Worm (Caenorhabditis elegans) whole organism, late embryonic: ENCODE data around the gene C15C8.5.

Experiments used
- F13H6.1 ChIP-seq: sonication (generic microtip); optimal IDR thresholded peaks from 2 replicates; lab custom pipeline; 2016; ENCODE audit warnings: missing genetic modification characterization, missing compliant biosample characterization
- K09A11.1 ChIP-seq: sonication (generic microtip); optimal IDR thresholded peaks from 2 replicates; lab custom pipeline; 2017; ENCODE audit warnings: antibody characterized with exemption, mild to moderate bottlenecking, missing genetic modification characterization, missing compliant biosample characterization; ENCODE audit not compliant: insufficient read depth
- T23F11.4 ChIP-seq: fragments of 200-800 bp; sonication (Bioruptor generic); optimal IDR thresholded peaks from 2 replicates; lab custom pipeline; 2018; ENCODE audit warnings: mild to moderate bottlenecking, missing genetic modification characterization, missing compliant biosample characterization
- ama-1 ChIP-seq: fragments of 150-350 bp; optimal IDR thresholded peaks from 2 replicates; lab custom pipeline; 2014
- ceh-18 ChIP-seq: sonication (generic microtip); optimal IDR thresholded peaks from 2 replicates; lab custom pipeline; 2016; ENCODE audit warnings: missing genetic modification characterization, missing compliant biosample characterization
- ceh-19 ChIP-seq: fragments of 200-800 bp; sonication (Bioruptor generic); optimal IDR thresholded peaks from 2 replicates; lab custom pipeline; 2018; ENCODE audit warnings: mild to moderate bottlenecking, missing genetic modification characterization, missing compliant biosample characterization
- ceh-2 ChIP-seq: sonication (generic microtip); optimal IDR thresholded peaks from 2 replicates; lab custom pipeline; 2016; ENCODE audit warnings: missing genotype, missing genetic modification characterization, missing compliant biosample characterization
- ceh-30 ChIP-seq: fragments of 150-350 bp; optimal IDR thresholded peaks from 2 replicates; lab custom pipeline; 2014; ENCODE audit warnings: missing biosample characterization, missing genetic modification characterization
- ceh-31 ChIP-seq: sonication (generic microtip); optimal IDR thresholded peaks from 2 replicates; lab custom pipeline; 2016; ENCODE audit warnings: missing genetic modification characterization, missing compliant biosample characterization
- ceh-34 ChIP-seq: sonication (generic microtip); optimal IDR thresholded peaks from 2 replicates; lab custom pipeline; 2016; ENCODE audit warnings: mild to moderate bottlenecking, missing genetic modification characterization, missing compliant biosample characterization
- ceh-9 ChIP-seq: sonication (generic microtip); optimal IDR thresholded peaks from 2 replicates; lab custom pipeline; 2016; ENCODE audit warnings: mild to moderate bottlenecking, missing genetic modification characterization, inconsistent platforms, missing compliant biosample characterization
- che-1 ChIP-seq: sonication (generic microtip); optimal IDR thresholded peaks from 2 replicates; lab custom pipeline; 2016; ENCODE audit warnings: mild to moderate bottlenecking, missing genetic modification characterization, missing compliant biosample characterization
- ets-4 ChIP-seq: sonication (generic microtip); optimal IDR thresholded peaks from 2 replicates; lab custom pipeline; 2016; ENCODE audit warnings: missing genetic modification characterization, missing compliant biosample characterization
- fax-1 ChIP-seq: sonication (generic microtip); optimal IDR thresholded peaks from 2 replicates; lab custom pipeline; 2016; ENCODE audit warnings: missing genotype, missing genetic modification characterization, missing compliant biosample characterization
- fkh-10 ChIP-seq: fragments of 150-350 bp; optimal IDR thresholded peaks from 2 replicates; lab custom pipeline; 2014; ENCODE audit warnings: missing biosample characterization, missing genetic modification reagents, missing genetic modification characterization
- fkh-6 ChIP-seq: sonication (generic microtip); optimal IDR thresholded peaks from 2 replicates; lab custom pipeline; 2016; ENCODE audit warnings: missing genetic modification characterization, missing compliant biosample characterization
- hlh-13 ChIP-seq: fragments of 200-800 bp; sonication (Bioruptor generic); optimal IDR thresholded peaks from 2 replicates; lab custom pipeline; 2018; ENCODE audit warnings: mild to moderate bottlenecking, missing genetic modification characterization, missing compliant biosample characterization
- hlh-15 ChIP-seq: sonication (generic microtip); optimal IDR thresholded peaks from 2 replicates; lab custom pipeline; 2016; ENCODE audit warnings: missing genetic modification characterization, missing compliant biosample characterization
- hlh-30 ChIP-seq: sonication (generic microtip); optimal IDR thresholded peaks from 2 replicates; lab custom pipeline; 2017; ENCODE audit warnings: antibody characterized with exemption, missing genetic modification characterization, missing compliant biosample characterization; ENCODE audit not compliant: insufficient read depth
- lin-11 ChIP-seq: fragments of 200-800 bp; sonication (Bioruptor generic); optimal IDR thresholded peaks from 2 replicates; lab custom pipeline; 2018; ENCODE audit warnings: mild to moderate bottlenecking, missing genetic modification characterization, missing compliant biosample characterization
- madf-2 ChIP-seq: sonication (generic microtip); optimal IDR thresholded peaks from 2 replicates; lab custom pipeline; 2017; ENCODE audit warnings: missing genetic modification characterization, missing compliant biosample characterization
- nfya-1 ChIP-seq: sonication (generic microtip); optimal IDR thresholded peaks from 2 replicates; lab custom pipeline; 2017; ENCODE audit warnings: missing genetic modification characterization, mild to moderate bottlenecking, missing compliant biosample characterization, antibody characterized with exemption, moderate library complexity
- nhr-232 ChIP-seq: sonication (generic microtip); optimal IDR thresholded peaks from 2 replicates; lab custom pipeline; 2016; ENCODE audit warnings: missing genetic modification characterization, missing compliant biosample characterization
- npax-4 ChIP-seq: sonication (generic microtip); optimal IDR thresholded peaks from 2 replicates; lab custom pipeline; 2016; ENCODE audit warnings: missing genetic modification characterization, missing compliant biosample characterization
- pag-3 ChIP-seq: sonication (generic microtip); optimal IDR thresholded peaks from 2 replicates; lab custom pipeline; 2016; ENCODE audit warnings: missing compliant biosample characterization, missing genetic modification characterization, borderline replicate concordance
- pat-9 ChIP-seq: fragments of 200-800 bp; sonication (Bioruptor generic); optimal IDR thresholded peaks from 2 replicates; lab custom pipeline; 2018; ENCODE audit warnings: mild to moderate bottlenecking, missing genetic modification characterization, moderate library complexity, missing compliant biosample characterization
- pqm-1 ChIP-seq: sonication (generic microtip); optimal IDR thresholded peaks from 2 replicates; lab custom pipeline; 2016; ENCODE audit warnings: missing genetic modification characterization, missing compliant biosample characterization
- ref-2 ChIP-seq: sonication (generic microtip); optimal IDR thresholded peaks from 2 replicates; lab custom pipeline; 2016; ENCODE audit warnings: missing genetic modification characterization, missing compliant biosample characterization
- rnt-1 ChIP-seq: sonication (generic microtip); optimal IDR thresholded peaks from 2 replicates; lab custom pipeline; 2016; ENCODE audit warnings: missing genetic modification characterization, missing compliant biosample characterization
- sox-2 ChIP-seq: fragments of 200-800 bp; sonication (Bioruptor generic); IDR thresholded peaks from 2 replicates; pipeline ENCODE4 v1.3.6; 2022; ENCODE audit warnings: missing genetic modification reagents, missing genetic modification characterization, missing compliant biosample characterization
- sox-4 ChIP-seq: sonication (generic microtip); optimal IDR thresholded peaks from 2 replicates; lab custom pipeline; 2017; ENCODE audit warnings: mild to moderate bottlenecking, missing genetic modification characterization, inconsistent platforms, missing compliant biosample characterization
- syd-9 ChIP-seq: sonication (generic microtip); optimal IDR thresholded peaks from 2 replicates; lab custom pipeline; 2016; ENCODE audit warnings: mild to moderate bottlenecking, missing genetic modification characterization, moderate library complexity, missing compliant biosample characterization
- tbx-7 ChIP-seq: sonication (generic microtip); optimal IDR thresholded peaks from 2 replicates; lab custom pipeline; 2016; ENCODE audit warnings: missing genotype, missing genetic modification characterization, missing compliant biosample characterization
- unc-42 ChIP-seq: sonication (generic microtip); optimal IDR thresholded peaks from 2 replicates; lab custom pipeline; 2016; ENCODE audit warnings: missing genotype, missing genetic modification characterization, missing compliant biosample characterization
- unc-86 ChIP-seq: sonication (generic microtip); optimal IDR thresholded peaks from 2 replicates; lab custom pipeline; 2016; ENCODE audit warnings: missing genetic modification characterization, missing compliant biosample characterization
- zip-5 ChIP-seq: sonication (generic microtip); optimal IDR thresholded peaks from 2 replicates; lab custom pipeline; 2016; ENCODE audit warnings: missing genetic modification characterization, missing compliant biosample characterization
- ztf-16 ChIP-seq: sonication (generic microtip); optimal IDR thresholded peaks from 2 replicates; lab custom pipeline; 2017; ENCODE audit warnings: missing genetic modification characterization, missing compliant biosample characterization

Gene C15C8.5

DNA sequence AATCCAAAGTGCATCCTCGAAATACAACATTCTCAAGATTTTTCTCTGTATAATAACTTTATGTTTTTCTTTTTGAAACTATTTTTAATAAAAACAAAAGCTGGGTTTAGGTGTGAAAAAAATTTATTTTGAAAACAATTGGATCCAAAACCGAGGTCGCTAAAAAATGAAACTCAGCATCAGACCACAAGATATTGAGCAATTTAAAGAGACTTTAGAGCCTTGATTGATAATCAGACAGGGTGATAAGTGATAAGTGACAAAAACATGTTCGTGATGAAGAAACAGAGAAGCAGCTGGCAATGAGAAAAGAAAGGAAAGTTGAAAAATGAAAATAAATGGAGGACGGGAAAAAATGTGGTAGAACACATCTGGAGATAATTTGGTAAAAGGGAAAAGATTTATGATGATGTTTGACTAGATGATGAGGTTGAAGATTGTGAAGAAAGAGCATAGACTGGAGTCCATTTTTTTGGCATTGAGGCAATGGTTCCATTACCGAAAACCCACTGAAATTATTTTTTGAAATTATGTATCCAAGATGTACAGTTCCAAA is 3.8 kb downstream of the C15C8.5 start, which contains the start of gene C15C8.6:
Gene C15C8.6, minus strand, starts transcription at position 51 of the 556 bp plus-strand sequence.
- TF ChIP-seq K09A11.1 (tag; lab: Kevin White, UChicago) (no peak), lin-11 (no peak), ceh-31 (tag; lab: Kevin White, UChicago) (no peak), ceh-19 (no peak), unc-86 (tag; lab: Kevin White, UChicago) (no peak), ref-2 (tag; lab: Kevin White, UChicago) (no peak), sox-2 (GFP tag; lab: Robert Waterston, UW) (no peak), rnt-1 (tag; lab: Kevin White, UChicago) (no peak), ceh-18 (no peak), zip-5 (no peak), pag-3 (tag; lab: Kevin White, UChicago) (no peak), ceh-34 (tag; lab: Kevin White, UChicago) (no peak), T23F11.4 (no peak), nfya-1 (tag; lab: Kevin White, UChicago) (no peak)
- TF ChIP-seq, all 69 proteins: peak for 0

DNA sequence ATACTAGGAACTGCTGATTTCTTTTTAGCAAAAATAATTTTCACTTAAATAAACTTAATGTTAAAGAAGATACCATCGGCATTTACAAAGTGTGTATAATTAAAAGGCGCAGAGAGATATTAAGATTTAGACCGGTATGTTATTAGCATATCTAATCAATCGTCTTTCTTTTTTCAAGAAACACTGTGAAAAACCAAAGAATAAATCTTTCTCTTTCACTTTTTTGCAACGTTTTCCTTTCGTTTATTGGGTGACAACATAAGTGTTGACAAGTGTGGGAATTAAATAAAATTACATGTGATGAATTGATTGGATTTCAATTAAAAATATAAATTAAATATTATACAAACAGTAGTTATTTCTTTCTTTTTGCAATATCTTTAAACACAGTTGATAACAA is 4.6 kb downstream of the C15C8.5 start, which contains the start of gene C15C8.8:
Gene C15C8.8, minus strand, starts transcription at position 101 of the 400 bp plus-strand sequence.
- TF ChIP-seq npax-4 (no peak), ceh-30 (no peak)
- TF ChIP-seq, all 69 proteins: peak for 0

DNA sequence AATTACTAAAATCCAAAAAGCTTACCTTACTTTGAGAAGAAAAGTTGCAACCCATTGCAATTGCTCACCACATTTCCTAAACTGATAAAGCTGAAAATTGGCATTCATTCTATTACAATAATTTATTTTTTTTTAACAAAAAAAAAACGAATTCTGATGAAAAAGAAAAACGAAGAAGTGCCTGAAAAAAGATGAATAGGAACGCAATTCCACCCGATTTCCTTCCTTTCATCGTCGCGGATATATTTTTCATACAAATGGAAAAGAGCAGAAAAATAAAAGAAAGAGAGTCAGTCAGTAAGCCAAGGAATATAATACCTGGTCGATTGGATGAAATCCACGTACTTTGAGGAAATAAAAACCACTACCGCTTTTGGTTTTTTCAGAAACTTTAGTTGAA is 7.0 kb downstream of the C15C8.5 start, which contains the start of gene gpa-13:
Gene gpa-13, minus strand, starts transcription at position 101 of the 400 bp plus-strand sequence.
- no peak for TF ChIP-seq ceh-2 (tag; lab: Kevin White, UChicago)
- no peak for TF ChIP-seq fkh-10
- TF ChIP-seq unc-42 (tag; lab: Kevin White, UChicago), result no peak
- no peak for TF ChIP-seq tbx-7
- TF ChIP-seq fax-1, result no peak
- TF ChIP-seq pat-9 (tag; lab: Kevin White, UChicago), result no peak
- TF ChIP-seq ets-4 (tag; lab: Kevin White, UChicago), result no peak
- TF ChIP-seq K09A11.1 (tag; lab: Kevin White, UChicago), result no peak
- no peak for TF ChIP-seq fkh-6 (tag; lab: Kevin White, UChicago)
- no peak for TF ChIP-seq F13H6.1 (tag; lab: Kevin White, UChicago)
- no peak for TF ChIP-seq hlh-30
- no peak for TF ChIP-seq ceh-9 (tag; lab: Kevin White, UChicago)
- no peak for TF ChIP-seq nhr-232 (tag; lab: Kevin White, UChicago)
- no peak for TF ChIP-seq ama-1 (lab: Kevin White, UChicago)
- TF ChIP-seq ceh-34 (tag; lab: Kevin White, UChicago), result no peak
- no peak for TF ChIP-seq zip-5
- TF ChIP-seq sox-4 (tag; lab: Kevin White, UChicago), result no peak

- TF ChIP-seq ceh-19 (no peak), syd-9 (tag; lab: Kevin White, UChicago) (no peak), ztf-16 (no peak), madf-2 (tag; lab: Kevin White, UChicago) (no peak), ceh-34 (tag; lab: Kevin White, UChicago) (no peak), F13H6.1 (tag; lab: Kevin White, UChicago) (no peak), fkh-10 (no peak), hlh-15 (tag; lab: Kevin White, UChicago) (no peak), ama-1 (lab: Kevin White, UChicago) (no peak), fkh-6 (tag; lab: Kevin White, UChicago) (no peak), hlh-30 (no peak), hlh-13 (GFP tag; lab: Kevin White, UChicago) (no peak), che-1 (tag; lab: Kevin White, UChicago) (no peak), pqm-1 (tag; lab: Kevin White, UChicago) (no peak), nhr-232 (tag; lab: Kevin White, UChicago) (no peak)
- TF ChIP-seq, all 69 proteins: peak for 0
These were observed 11.9 kb downstream of the C15C8.5 start, which contains the start of gene papl-1 for ce11 chrV:12759660-12760059. papl-1 (minus strand) TSS chrV:12759760.
